Worm (Caenorhabditis elegans): ENCODE measurements around the gene F46G11.2.
A peak's percentile ranks its signal among the peaks of the same experiment; 100 is the strongest.

F46G11.2 gene

ce11 chrX:5810677-5811076 lies 22.7 kb downstream of the F46G11.2 start:
- TF ChIP-seq Y116A8C.19 (tag; optimal IDR thresholded peaks at IDR 0.05; ENCODE audit: borderline replicate concordance): no peak
- no peak for TF ChIP-seq unc-86 (tag; optimal IDR thresholded peaks at IDR 0.05)
- TF ChIP-seq ceh-82 (tag; optimal IDR thresholded peaks at IDR 0.05): no peak
- TF ChIP-seq dpl-1 (GFP tag; optimal IDR thresholded peaks at IDR 0.05): no peak
- TF ChIP-seq elt-3 (tag; optimal IDR thresholded peaks at IDR 0.05): peak in 2 of 6 experiments; percentile 25 to 50
- TF ChIP-seq nhr-77 (tag; optimal IDR thresholded peaks at IDR 0.05): no peak
- TF ChIP-seq ceh-8 (GFP tag; optimal IDR thresholded peaks at IDR 0.05): no peak
- TF ChIP-seq vab-15 (tag; optimal IDR thresholded peaks at IDR 0.05): no peak
- TF ChIP-seq nhr-28 (tag; optimal IDR thresholded peaks at IDR 0.05): no peak
- TF ChIP-seq unc-130 (tag; optimal IDR thresholded peaks at IDR 0.05): no peak
- TF ChIP-seq nhr-47 (tag; optimal IDR thresholded peaks at IDR 0.05): no peak
- TF ChIP-seq sup-37 (GFP tag; optimal IDR thresholded peaks at IDR 0.05): no peak
- TF ChIP-seq ztf-4 (tag; optimal IDR thresholded peaks at IDR 0.05): no peak
- TF ChIP-seq nhr-19 (GFP tag; conservative IDR thresholded peaks at IDR 0.05): peak; percentile 12; the same call in 1 of the 2 replicates
- no peak for TF ChIP-seq tlp-1 (tag; optimal IDR thresholded peaks at IDR 0.05)
- no peak for TF ChIP-seq alr-1 (tag; optimal IDR thresholded peaks at IDR 0.05; ENCODE audit: borderline replicate concordance)
- TF ChIP-seq fkh-10 (GFP tag; optimal IDR thresholded peaks at IDR 0.05): no peak
- TF ChIP-seq snpc-4 (tag; optimal IDR thresholded peaks at IDR 0.05): no peak
- no peak for TF ChIP-seq sox-4 (tag; optimal IDR thresholded peaks at IDR 0.05)
- TF ChIP-seq lsy-2 (tag; optimal IDR thresholded peaks at IDR 0.05): peak in 1 of 2 experiments; percentile 23
- peak; percentile 96 for TF ChIP-seq nhr-85 (tag)
- TF ChIP-seq egl-13 (tag; optimal IDR thresholded peaks at IDR 0.05): no peak
- TF ChIP-seq rnt-1 (tag; optimal IDR thresholded peaks at IDR 0.05): peak; percentile 5
- TF ChIP-seq lin-13 (GFP tag; optimal IDR thresholded peaks at IDR 0.05): no peak
- no peak for TF ChIP-seq F16B12.6 (tag; optimal IDR thresholded peaks at IDR 0.05)
- TF ChIP-seq unc-98 (GFP tag; IDR thresholded peaks at IDR 0.05): no peak
- peak; percentile 20 for TF ChIP-seq nhr-90 (tag; optimal IDR thresholded peaks at IDR 0.05; ENCODE audit: poor library complexity)
- TF ChIP-seq hlh-17 (GFP tag; optimal IDR thresholded peaks at IDR 0.05; ENCODE audit: borderline replicate concordance): no peak
- TF ChIP-seq lin-15B (tag; optimal IDR thresholded peaks at IDR 0.05): no peak
- peak; percentile 31 for TF ChIP-seq snu-23 (GFP tag; optimal IDR thresholded peaks at IDR 0.05)
- TF ChIP-seq unc-62 (GFP tag; optimal IDR thresholded peaks at IDR 0.05): no peak
- peak; percentile 67 for TF ChIP-seq nhr-71 (tag; optimal IDR thresholded peaks at IDR 0.05)
- TF ChIP-seq mep-1 (tag; optimal IDR thresholded peaks at IDR 0.05): peak; percentile 76
- TF ChIP-seq zag-1 (tag; optimal IDR thresholded peaks at IDR 0.05): no peak
- TF ChIP-seq pax-3 (tag; optimal IDR thresholded peaks at IDR 0.05): no peak
- no peak for TF ChIP-seq nhr-12 (tag; optimal IDR thresholded peaks at IDR 0.05)
- TF ChIP-seq lir-3 (tag; optimal IDR thresholded peaks at IDR 0.05; ENCODE audit: poor library complexity): no peak
- no peak for TF ChIP-seq C04F5.9 (tag; optimal IDR thresholded peaks at IDR 0.05)
- TF ChIP-seq sptf-1 (tag; optimal IDR thresholded peaks at IDR 0.05): no peak
- peak; percentile 66 for TF ChIP-seq blmp-1 (tag; optimal IDR thresholded peaks at IDR 0.05)
- TF ChIP-seq lin-14 (GFP tag; optimal IDR thresholded peaks at IDR 0.05): peak; percentile 83
- no peak for TF ChIP-seq ceh-90 (tag; optimal IDR thresholded peaks at IDR 0.05)
- TF ChIP-seq elt-2 (tag; optimal IDR thresholded peaks at IDR 0.05): no peak
- TF ChIP-seq isw-1 (GFP tag; IDR thresholded peaks at IDR 0.05): no peak
- no peak for TF ChIP-seq nhr-11 (tag; optimal IDR thresholded peaks at IDR 0.05)
- no peak for TF ChIP-seq irx-1 (tag; optimal IDR thresholded peaks at IDR 0.05)
- peak; percentile 39 for TF ChIP-seq nhr-20 (tag; optimal IDR thresholded peaks at IDR 0.05)
- TF ChIP-seq xbp-1 (tag; optimal IDR thresholded peaks at IDR 0.05): no peak
- no peak for TF ChIP-seq ets-5 (GFP tag; IDR thresholded peaks at IDR 0.05)
- TF ChIP-seq ceh-63 (GFP tag; optimal IDR thresholded peaks at IDR 0.05): no peak
- TF ChIP-seq grh-1 (GFP tag; IDR thresholded peaks at IDR 0.05): no peak
- TF ChIP-seq aly-2 (tag; optimal IDR thresholded peaks at IDR 0.05): no peak
- TF ChIP-seq jun-1 (tag; optimal IDR thresholded peaks at IDR 0.05): no peak
